Fruit fly (Drosophila melanogaster) whole organism, pupa: Measurements from ENCODE around the gene CG3566.
A peak's percentile ranks its signal among the peaks of the same experiment; 100 is the strongest.

Source experiments
- CG12605 ChIP-seq: fragments of 200-800 bp; sonication (Bioruptor generic); IDR thresholded peaks from 2 replicates; pipeline ENCODE4 v1.3.6; 2022; ENCODE audit warnings: missing biosample characterization, missing genetic modification characterization
- CG13204 ChIP-seq: fragments of 200-800 bp; sonication (Bioruptor generic); optimal IDR thresholded peaks from 2 replicates; lab custom pipeline; 2018; ENCODE audit warnings: missing biosample characterization, mild to moderate bottlenecking, missing genetic modification characterization, moderate library complexity
- CG4496 ChIP-seq: fragments of 200-800 bp; sonication (Bioruptor generic); IDR thresholded peaks from 3 replicates; pipeline ENCODE4 v1.3.6; 2022; ENCODE audit warnings: missing biosample characterization, missing genetic modification characterization
- CG8159 ChIP-seq: fragments of 200-800 bp; sonication (Bioruptor generic); optimal IDR thresholded peaks from 3 replicates; lab custom pipeline; 2018; ENCODE audit warnings: missing biosample characterization, mild to moderate bottlenecking, missing genetic modification characterization, moderate library complexity
- CG9948 ChIP-seq: fragments of 200-800 bp; sonication (Bioruptor generic); optimal IDR thresholded peaks from 2 replicates; lab custom pipeline; 2018; ENCODE audit warnings: missing biosample characterization, mild to moderate bottlenecking, missing genetic modification characterization, moderate library complexity
- Ets98B ChIP-seq: fragments of 200-800 bp; sonication (Bioruptor generic); IDR thresholded peaks from 2 replicates; pipeline ENCODE4 v1.3.6; 2022; ENCODE audit warnings: missing biosample characterization, missing genetic modification characterization
- Snoo ChIP-seq: fragments of 200-800 bp; sonication (Bioruptor generic); optimal IDR thresholded peaks from 3 replicates; lab custom pipeline; 2017; ENCODE audit warnings: missing biosample characterization, mild to moderate bottlenecking, missing genetic modification characterization, inconsistent platforms
- fd96Ca ChIP-seq: fragments of 200-800 bp; sonication (Bioruptor generic); IDR thresholded peaks from 3 replicates; pipeline ENCODE4 v1.3.6; 2022; ENCODE audit warnings: missing biosample characterization, missing genetic modification characterization

dm6 chrX:6254617-6255349, 21.7 kb downstream of the CG3566 start:
- no peak for TF ChIP-seq Snoo
- 0 out of 3 replicates have a peak, but pooled peaks have one; percentile 29 for TF ChIP-seq fd96Ca (GFP tag; lab: Robert Waterston, UW)
- TF ChIP-seq CG4496 (GFP tag; lab: Robert Waterston, UW): 0 out of 3 replicates have a peak, but pooled peaks have one; percentile 34
- no peak for TF ChIP-seq Ets98B (GFP tag; lab: Robert Waterston, UW)
- no peak for TF ChIP-seq CG9948 (tag; lab: Kevin White, UChicago)
- TF ChIP-seq CG8159 (tag; lab: Kevin White, UChicago): no peak
- TF ChIP-seq CG13204: no peak
- TF ChIP-seq CG12605 (GFP tag; lab: Robert Waterston, UW): no peak
